Worm (Caenorhabditis elegans) whole organism, L4 larva: Measurements from ENCODE around the gene T24D5.1.

ENCODE experiments used
- F44E2.7 ChIP-seq: fragments of 200-800 bp; sonication (Bioruptor generic); IDR thresholded peaks from 2 replicates; pipeline ENCODE4 v2.1.2; 2022; ENCODE audit warnings: missing genetic modification characterization, missing compliant biosample characterization
- F49E8.2 ChIP-seq: sonication (generic microtip); optimal IDR thresholded peaks from 2 replicates; lab custom pipeline; 2016; ENCODE audit warnings: missing compliant biosample characterization, mild to moderate bottlenecking, missing genetic modification characterization, borderline replicate concordance
- R02D3.7 ChIP-seq: fragments of 150-350 bp; sonication (generic microtip); optimal IDR thresholded peaks from 3 replicates; lab custom pipeline; 2014; ENCODE audit warnings: missing biosample characterization, missing genetic modification characterization
- Y75B8A.6 ChIP-seq: fragments of 200-800 bp; sonication (Bioruptor generic); IDR thresholded peaks from 2 replicates; pipeline ENCODE4 v1.3.6; 2022; ENCODE audit warnings: missing genetic modification reagents, missing genetic modification characterization, missing compliant biosample characterization
- aly-2 ChIP-seq: sonication (generic microtip); optimal IDR thresholded peaks from 2 replicates; lab custom pipeline; 2018; ENCODE audit warnings: missing biosample characterization, missing genetic modification characterization
- ceh-28 ChIP-seq: fragments of 150-350 bp; optimal IDR thresholded peaks from 2 replicates; lab custom pipeline; 2014; ENCODE audit warnings: missing biosample characterization, missing genetic modification reagents, missing genetic modification characterization
- ceh-32 ChIP-seq: sonication (generic microtip); optimal IDR thresholded peaks from 2 replicates; lab custom pipeline; 2016; ENCODE audit warnings: mild to moderate bottlenecking, missing genetic modification characterization, missing compliant biosample characterization; ENCODE audit not compliant: poor library complexity
- cey-2 ChIP-seq: sonication (generic microtip); optimal IDR thresholded peaks from 3 replicates; lab custom pipeline; 2017; ENCODE audit warnings: missing genetic modification characterization, mild to moderate bottlenecking, missing compliant biosample characterization, antibody characterized with exemption, borderline replicate concordance; ENCODE audit not compliant: insufficient read depth
- daf-12 ChIP-seq: fragments of 150-350 bp; optimal IDR thresholded peaks from 2 replicates; lab custom pipeline; 2014; ENCODE audit warnings: missing biosample characterization, missing genetic modification reagents, missing genetic modification characterization
- daf-16 ChIP-seq, 3 experiments: sonication (generic microtip); optimal IDR thresholded peaks; 2 replicates each; lab custom pipeline; 2016 to 2017; ENCODE audit warnings: missing genetic modification characterization in 3 of 3, missing genetic modification reagents in 3 of 3, mild to moderate bottlenecking in 2 of 3, missing compliant biosample characterization in 2 of 3, missing biosample characterization in 1 of 3, moderate library complexity in 1 of 3
- daf-19 ChIP-seq: fragments of 200-800 bp; sonication (Bioruptor generic); conservative IDR thresholded peaks from 2 replicates; pipeline ENCODE4 v1.3.6; 2022; ENCODE audit warnings: missing genetic modification characterization, missing compliant biosample characterization
- daf-8 ChIP-seq: fragments of 200-800 bp; sonication (Bioruptor generic); IDR thresholded peaks from 2 replicates; pipeline ENCODE4 v1.3.6; 2022; ENCODE audit warnings: missing genetic modification characterization, missing compliant biosample characterization
- dmd-9 ChIP-seq: fragments of 200-800 bp; sonication (Bioruptor generic); IDR thresholded peaks from 2 replicates; pipeline ENCODE4 v1.3.6; 2022; ENCODE audit warnings: missing genetic modification reagents, missing genetic modification characterization, missing compliant biosample characterization
- dpl-1 ChIP-seq: fragments of 150-350 bp; optimal IDR thresholded peaks from 2 replicates; lab custom pipeline; 2014; ENCODE audit warnings: missing biosample characterization, missing genetic modification reagents, missing genetic modification characterization
- egl-27 ChIP-seq: sonication (generic microtip); optimal IDR thresholded peaks from 3 replicates; lab custom pipeline; 2017; ENCODE audit warnings: missing biosample characterization, missing genetic modification reagents, missing genetic modification characterization
- fkh-10 ChIP-seq: fragments of 150-350 bp; optimal IDR thresholded peaks from 2 replicates; lab custom pipeline; 2014; ENCODE audit warnings: missing biosample characterization, missing genetic modification reagents, missing genetic modification characterization
- hlh-30 ChIP-seq: sonication (generic microtip); optimal IDR thresholded peaks from 2 replicates; lab custom pipeline; 2017; ENCODE audit warnings: antibody characterized with exemption, mild to moderate bottlenecking, missing genetic modification characterization, missing compliant biosample characterization; ENCODE audit not compliant: insufficient read depth
- lim-7 ChIP-seq: fragments of 200-800 bp; sonication (Bioruptor generic); IDR thresholded peaks from 2 replicates; pipeline ENCODE4 v1.3.6; 2022; ENCODE audit warnings: missing genetic modification characterization, missing compliant biosample characterization
- lin-1 ChIP-seq: fragments of 200-800 bp; sonication (Bioruptor generic); IDR thresholded peaks from 2 replicates; pipeline ENCODE4 v1.3.6; 2022; ENCODE audit warnings: missing genetic modification reagents, missing genetic modification characterization, missing compliant biosample characterization
- lin-15B ChIP-seq: fragments of 150-350 bp; sonication (generic microtip); optimal IDR thresholded peaks from 3 replicates; lab custom pipeline; 2014; ENCODE audit warnings: missing biosample characterization, missing genetic modification characterization
- lin-38 ChIP-seq: fragments of 200-800 bp; sonication (Bioruptor generic); IDR thresholded peaks from 2 replicates; pipeline ENCODE4 v1.3.6; 2022; ENCODE audit warnings: missing genetic modification reagents, missing genetic modification characterization, missing compliant biosample characterization
- lsy-2 ChIP-seq, 2 experiments: fragments of 150-350 bp in 1 of 2; sonication (generic microtip) in 1 of 2; optimal IDR thresholded peaks; 2 replicates each; lab custom pipeline; 2014 to 2017; ENCODE audit warnings: missing biosample characterization in 2 of 2, missing genetic modification characterization in 2 of 2
- madf-9 ChIP-seq: fragments of 200-800 bp; sonication (Bioruptor generic); conservative IDR thresholded peaks from 2 replicates; pipeline ENCODE4 v1.3.6; 2022; ENCODE audit warnings: missing genetic modification reagents, missing genetic modification characterization, missing compliant biosample characterization
- mdl-1 ChIP-seq, 2 experiments: fragments of 150-350 bp in 1 of 2; sonication (generic microtip) in 1 of 2; optimal IDR thresholded peaks; 2 replicates each; lab custom pipeline; 2014 to 2017; ENCODE audit warnings: missing biosample characterization in 2 of 2, missing genetic modification characterization in 2 of 2
- mdt-29 ChIP-seq: fragments of 200-800 bp; sonication (Bioruptor generic); IDR thresholded peaks from 2 replicates; pipeline ENCODE4 v1.3.6; 2022; ENCODE audit warnings: missing genetic modification reagents, missing genetic modification characterization, missing compliant biosample characterization
- mes-2 ChIP-seq: sonication (generic microtip); optimal IDR thresholded peaks from 2 replicates; lab custom pipeline; 2016; ENCODE audit warnings: missing genotype, mild to moderate bottlenecking, missing genetic modification characterization, missing compliant biosample characterization; ENCODE audit not compliant: poor library complexity, severe bottlenecking
- nhr-11 ChIP-seq: fragments of 150-350 bp; optimal IDR thresholded peaks from 2 replicates; lab custom pipeline; 2014; ENCODE audit warnings: missing biosample characterization, missing genetic modification characterization
- nhr-25 ChIP-seq: sonication (generic microtip); optimal IDR thresholded peaks from 2 replicates; lab custom pipeline; 2017; ENCODE audit warnings: missing genetic modification characterization, mild to moderate bottlenecking, missing compliant biosample characterization, antibody characterized with exemption, moderate library complexity, borderline replicate concordance; ENCODE audit not compliant: insufficient read depth
- nhr-28 ChIP-seq: fragments of 150-350 bp; optimal IDR thresholded peaks from 2 replicates; lab custom pipeline; 2014; ENCODE audit warnings: missing biosample characterization, missing genetic modification characterization
- nhr-41 ChIP-seq: fragments of 200-800 bp; sonication (Bioruptor generic); IDR thresholded peaks from 2 replicates; pipeline ENCODE4 v1.3.6; 2022; ENCODE audit warnings: missing genetic modification reagents, missing genetic modification characterization, missing compliant biosample characterization
- nhr-76 ChIP-seq: fragments of 150-350 bp; optimal IDR thresholded peaks from 2 replicates; lab custom pipeline; 2014; ENCODE audit warnings: missing biosample characterization, missing genetic modification characterization
- pha-4 ChIP-seq, 2 experiments: fragments of 150-350 bp in 1 of 2; fragments of 200-800 bp in 1 of 2; sonication (Bioruptor generic) in 1 of 2; IDR thresholded peaks in 1 of 2; optimal IDR thresholded peaks in 1 of 2; 2 replicates each; pipeline versions ENCODE4 v1.3.6 to Lab custom; 2014 to 2022; ENCODE audit warnings: missing genetic modification characterization in 2 of 2, missing genetic modification reagents in 2 of 2, missing biosample characterization in 1 of 2, missing compliant biosample characterization in 1 of 2
- php-3 ChIP-seq: fragments of 200-800 bp; sonication (Bioruptor generic); IDR thresholded peaks from 2 replicates; pipeline ENCODE4 v1.3.6; 2022; ENCODE audit warnings: missing genetic modification reagents, missing genetic modification characterization, missing compliant biosample characterization
- pqm-1 ChIP-seq: sonication (generic microtip); optimal IDR thresholded peaks from 2 replicates; lab custom pipeline; 2017; ENCODE audit warnings: missing biosample characterization, missing genetic modification characterization
- rbr-2 ChIP-seq: sonication (generic microtip); optimal IDR thresholded peaks from 2 replicates; lab custom pipeline; 2016; ENCODE audit warnings: missing genotype, missing genetic modification characterization, missing compliant biosample characterization
- saeg-2 ChIP-seq: fragments of 200-800 bp; sonication (Bioruptor generic); IDR thresholded peaks from 2 replicates; pipeline ENCODE4 v1.3.6; 2022; ENCODE audit warnings: missing genetic modification reagents, missing genetic modification characterization, missing compliant biosample characterization
- skn-1 ChIP-seq: fragments of 150-350 bp; optimal IDR thresholded peaks from 2 replicates; lab custom pipeline; 2014; ENCODE audit warnings: missing biosample characterization, missing genetic modification characterization
- tra-1 ChIP-seq: fragments of 200-800 bp; sonication (Bioruptor generic); IDR thresholded peaks from 2 replicates; pipeline ENCODE4 v1.3.6; 2022; ENCODE audit warnings: missing genetic modification reagents, missing genetic modification characterization, missing compliant biosample characterization
- vab-7 ChIP-seq: fragments of 200-800 bp; sonication (Bioruptor generic); IDR thresholded peaks from 2 replicates; pipeline ENCODE4 v1.3.6; 2022; ENCODE audit warnings: missing genetic modification reagents, missing genetic modification characterization, missing compliant biosample characterization
- zag-1 ChIP-seq: fragments of 150-350 bp; optimal IDR thresholded peaks from 2 replicates; lab custom pipeline; 2014; ENCODE audit warnings: missing biosample characterization, missing genetic modification characterization
- zip-2 ChIP-seq: fragments of 150-350 bp; optimal IDR thresholded peaks from 2 replicates; lab custom pipeline; 2014; ENCODE audit warnings: missing biosample characterization, missing genetic modification characterization
- ztf-7 ChIP-seq: fragments of 150-350 bp; optimal IDR thresholded peaks from 2 replicates; lab custom pipeline; 2014; ENCODE audit warnings: missing biosample characterization, missing genetic modification characterization

T24D5.1 gene

ce11 chrX:12546804-12547203 is 27.8 kb upstream of the T24D5.1 start:
- TF ChIP-seq lin-15B (tag; lab: Kevin White, UChicago) = no peak
- TF ChIP-seq mdt-29 = no peak

DNA sequence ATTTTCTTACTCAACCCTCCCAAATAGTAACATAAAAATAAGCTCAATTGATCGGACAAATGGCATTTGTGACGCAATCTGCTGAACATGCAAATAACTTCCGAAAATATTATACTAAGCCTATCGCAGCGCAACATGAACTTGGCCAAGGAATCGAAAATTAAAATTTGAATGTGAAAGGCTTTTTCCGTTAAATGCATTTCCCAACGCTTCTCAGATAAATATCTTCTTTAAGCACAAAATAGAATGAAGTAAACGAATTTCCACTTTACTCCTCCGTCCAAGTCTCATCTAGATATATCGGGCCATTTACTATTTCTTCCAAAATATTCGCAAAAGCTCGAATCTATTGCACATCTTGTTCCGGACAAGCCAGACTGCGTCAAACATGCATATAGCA is 25.5 kb upstream of the T24D5.1 start:
- peak; percentile 36 for TF ChIP-seq fkh-10
- TF ChIP-seq daf-16 (GFP tag; optimal IDR thresholded peaks at IDR 0.05; lab: Kevin White, UChicago) = no peak
- no peak for TF ChIP-seq daf-16 (tag; optimal IDR thresholded peaks at IDR 0.05; lab: Kevin White, UChicago)
- TF ChIP-seq, all 104 proteins: peak for 1

ce11 chrX:12551633-12552032 is 22.9 kb upstream of the T24D5.1 start, which contains the start of gene npr-4:
TSS of gene npr-4 (minus strand) at chrX:12551684.
- TF ChIP-seq mdt-29 (no peak), zip-2 (no peak), nhr-25 (tag; lab: Kevin White, UChicago) (no peak), dpl-1 (no peak), egl-27 (tag; lab: Kevin White, UChicago) (no peak), nhr-28 (tag; lab: Kevin White, UChicago) (no peak), lim-7 (GFP tag; lab: Robert Waterston, UW) (no peak), nhr-41 (no peak), F49E8.2 (tag; lab: Kevin White, UChicago) (no peak), hlh-30 (no peak), lsy-2 (tag; optimal IDR thresholded peaks at IDR 0.05; lab: Kevin White, UChicago) (no peak), nhr-76 (tag; lab: Kevin White, UChicago) (no peak), mdl-1 (tag; optimal IDR thresholded peaks at IDR 0.05; lab: Kevin White, UChicago) (no peak), daf-19 (GFP tag; lab: Robert Waterston, UW) (no peak), dmd-9 (GFP tag; lab: Robert Waterston, UW) (no peak)

DNA sequence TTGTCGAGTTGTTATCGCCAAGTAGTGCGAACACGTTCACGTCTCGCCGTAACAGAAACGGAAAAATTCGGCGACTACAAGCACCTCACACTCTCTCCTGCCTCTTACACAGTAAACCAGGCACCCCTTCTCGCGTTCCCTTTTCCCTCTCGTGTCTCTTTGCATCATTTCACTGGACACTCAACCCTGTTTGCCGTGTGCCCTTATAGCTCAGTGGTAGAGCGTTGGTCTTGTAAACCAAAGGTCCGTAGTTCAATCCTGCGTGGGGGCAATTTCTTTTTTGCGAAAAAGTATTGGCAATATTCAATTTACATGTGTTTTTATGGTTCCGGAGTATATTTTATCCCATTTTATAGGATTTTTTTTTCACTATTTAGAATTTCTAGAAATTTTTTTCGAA is 11.0 kb upstream of the T24D5.1 start:
- TF ChIP-seq cey-2 (tag; lab: Kevin White, UChicago) (peak; percentile 25), saeg-2 (GFP tag; lab: Robert Waterston, UW) (peak; percentile 93), rbr-2 (tag; lab: Kevin White, UChicago) (peak; percentile 82), lin-38 (GFP tag; lab: Robert Waterston, UW) (no peak; the same call in 1 of the 2 replicates), nhr-76 (tag; lab: Kevin White, UChicago) (no peak), ceh-32 (peak; percentile 47), zip-2 (peak; percentile 67), madf-9 (GFP tag; lab: Robert Waterston, UW) (no peak; the same call in 1 of the 2 replicates), F44E2.7 (GFP tag; lab: Robert Waterston, UW) (peak; percentile 91), daf-8 (GFP tag; lab: Robert Waterston, UW) (no peak), lin-1 (GFP tag; lab: Robert Waterston, UW) (no peak), lim-7 (GFP tag; lab: Robert Waterston, UW) (no peak; the same call in 1 of the 2 replicates), dmd-9 (GFP tag; lab: Robert Waterston, UW) (peak; percentile 87), Y75B8A.6 (peak; percentile 90), nhr-28 (tag; lab: Kevin White, UChicago) (peak; percentile 48), pha-4 (GFP tag; IDR thresholded peaks at IDR 0.05; lab: Robert Waterston, UW) (peak; percentile 93), pha-4 (tag; optimal IDR thresholded peaks at IDR 0.05; lab: Kevin White, UChicago) (no peak), mdt-29 (no peak; the same call in 1 of the 2 replicates), ztf-7 (tag; lab: Kevin White, UChicago) (no peak), pqm-1 (tag; lab: Kevin White, UChicago) (no peak), aly-2 (tag; lab: Kevin White, UChicago) (no peak), php-3 (GFP tag; lab: Robert Waterston, UW) (no peak; the same call in 1 of the 2 replicates), zag-1 (tag; lab: Kevin White, UChicago) (no peak), F49E8.2 (tag; lab: Kevin White, UChicago) (peak; percentile 65), hlh-30 (peak; percentile 55), ceh-28 (tag; lab: Kevin White, UChicago) (no peak), skn-1 (tag; lab: Kevin White, UChicago) (no peak), vab-7 (GFP tag; lab: Robert Waterston, UW) (peak; percentile 96), mes-2 (tag; lab: Kevin White, UChicago) (no peak), nhr-25 (tag; lab: Kevin White, UChicago) (no peak), tra-1 (GFP tag; lab: Robert Waterston, UW) (peak; percentile 95), lsy-2 (tag; optimal IDR thresholded peaks at IDR 0.05; lab: Kevin White, UChicago) (no peak), nhr-41 (peak; percentile 85; the same call in 1 of the 2 replicates), daf-12 (tag; lab: Kevin White, UChicago) (no peak), nhr-11 (tag; lab: Kevin White, UChicago) (peak; percentile 7), R02D3.7 (tag; lab: Kevin White, UChicago) (no peak)
